Fruit fly (Drosophila melanogaster) whole organism, adult: ENCODE measurements around the gene CG6028.
A peak's percentile ranks its signal among the peaks of the same experiment; 100 is the strongest.

Experiments
- CG11617 ChIP-seq: fragments of 200-800 bp; sonication (Bioruptor generic); optimal IDR thresholded peaks from 2 replicates; lab custom pipeline; 2017; ENCODE audit warnings: mild to moderate bottlenecking, missing biosample characterization, missing genetic modification reagents, missing genetic modification characterization
- CG12768 ChIP-seq: fragments of 200-800 bp; sonication (Bioruptor generic); optimal IDR thresholded peaks from 2 replicates; lab custom pipeline; 2017; ENCODE audit warnings: missing biosample characterization, missing genetic modification characterization, mild to moderate bottlenecking, moderate library complexity, missing genetic modification reagents
- CG14711 ChIP-seq: fragments of 200-800 bp; sonication (Bioruptor generic); optimal IDR thresholded peaks from 2 replicates; lab custom pipeline; 2018; ENCODE audit warnings: missing biosample characterization, mild to moderate bottlenecking, missing genetic modification characterization, moderate library complexity
- CG1620 ChIP-seq: fragments of 200-800 bp; sonication (Bioruptor generic); optimal IDR thresholded peaks from 2 replicates; lab custom pipeline; 2016; ENCODE audit warnings: missing biosample characterization, missing genetic modification characterization
- CG33017 ChIP-seq: fragments of 200-800 bp; sonication (Bioruptor generic); optimal IDR thresholded peaks from 2 replicates; lab custom pipeline; 2018; ENCODE audit warnings: missing biosample characterization, mild to moderate bottlenecking, missing genetic modification characterization, moderate library complexity
- CG5204 ChIP-seq: fragments of 200-800 bp; sonication (Bioruptor generic); optimal IDR thresholded peaks from 2 replicates; lab custom pipeline; 2016; ENCODE audit warnings: missing biosample characterization, missing genetic modification characterization
- CG7045 ChIP-seq: fragments of 200-800 bp; sonication (Bioruptor generic); optimal IDR thresholded peaks from 2 replicates; lab custom pipeline; 2017; ENCODE audit warnings: missing biosample characterization, mild to moderate bottlenecking, missing genetic modification characterization
- CG7101 ChIP-seq: fragments of 200-800 bp; sonication (Bioruptor generic); optimal IDR thresholded peaks from 2 replicates; lab custom pipeline; 2018; ENCODE audit warnings: missing biosample characterization, mild to moderate bottlenecking, missing genetic modification characterization, moderate library complexity
- Clk ChIP-seq: fragments of 200-800 bp; sonication (Bioruptor generic); optimal IDR thresholded peaks from 2 replicates; lab custom pipeline; 2017; ENCODE audit warnings: missing biosample characterization, missing genetic modification characterization
- Crg-1 ChIP-seq: fragments of 200-800 bp; sonication (Bioruptor generic); optimal IDR thresholded peaks from 2 replicates; lab custom pipeline; 2016; ENCODE audit warnings: missing biosample characterization, missing genetic modification characterization
- Hr96 ChIP-seq: fragments of 200-800 bp; sonication (Bioruptor generic); optimal IDR thresholded peaks from 2 replicates; lab custom pipeline; 2016; ENCODE audit warnings: missing biosample characterization, missing genetic modification characterization
- Mnt ChIP-seq: fragments of 200-800 bp; sonication (Bioruptor generic); optimal IDR thresholded peaks from 2 replicates; lab custom pipeline; 2016; ENCODE audit warnings: missing biosample characterization, mild to moderate bottlenecking, missing genetic modification characterization
- bab1 ChIP-seq: fragments of 200-800 bp; sonication (Bioruptor generic); optimal IDR thresholded peaks from 3 replicates; lab custom pipeline; 2019; ENCODE audit warnings: missing biosample characterization, mild to moderate bottlenecking, missing genetic modification characterization, moderate library complexity
- cic ChIP-seq: fragments of 200-800 bp; sonication (Bioruptor generic); optimal IDR thresholded peaks from 2 replicates; lab custom pipeline; 2017; ENCODE audit warnings: missing biosample characterization, mild to moderate bottlenecking, missing genetic modification characterization, moderate library complexity
- cnc ChIP-seq, 2 experiments: fragments of >200 bp; optimal IDR thresholded peaks; 2 replicates each; lab custom pipeline; 2017
- kay ChIP-seq: fragments of 200-800 bp; sonication (Bioruptor generic); peaks from one replicate; lab custom pipeline; 2016; ENCODE audit warnings: missing biosample characterization, missing genetic modification characterization, borderline replicate concordance
- ovo ChIP-seq: fragments of 200-800 bp; sonication (Bioruptor generic); optimal IDR thresholded peaks from 2 replicates; lab custom pipeline; 2016; ENCODE audit warnings: missing biosample characterization, missing genetic modification characterization
- pad ChIP-seq: fragments of 200-800 bp; sonication (Bioruptor generic); optimal IDR thresholded peaks from 3 replicates; lab custom pipeline; 2017; ENCODE audit warnings: missing biosample characterization, missing genetic modification characterization, mild to moderate bottlenecking, moderate library complexity, missing genetic modification reagents
- tj ChIP-seq: fragments of 200-800 bp; sonication (Bioruptor generic); optimal IDR thresholded peaks from 3 replicates; lab custom pipeline; 2017; ENCODE audit warnings: missing biosample characterization, mild to moderate bottlenecking, missing genetic modification characterization, moderate library complexity
- toe ChIP-seq: fragments of 200-800 bp; sonication (Bioruptor generic); optimal IDR thresholded peaks from 2 replicates; lab custom pipeline; 2016; ENCODE audit warnings: missing biosample characterization, missing genetic modification characterization

Gene CG6028

DNA sequence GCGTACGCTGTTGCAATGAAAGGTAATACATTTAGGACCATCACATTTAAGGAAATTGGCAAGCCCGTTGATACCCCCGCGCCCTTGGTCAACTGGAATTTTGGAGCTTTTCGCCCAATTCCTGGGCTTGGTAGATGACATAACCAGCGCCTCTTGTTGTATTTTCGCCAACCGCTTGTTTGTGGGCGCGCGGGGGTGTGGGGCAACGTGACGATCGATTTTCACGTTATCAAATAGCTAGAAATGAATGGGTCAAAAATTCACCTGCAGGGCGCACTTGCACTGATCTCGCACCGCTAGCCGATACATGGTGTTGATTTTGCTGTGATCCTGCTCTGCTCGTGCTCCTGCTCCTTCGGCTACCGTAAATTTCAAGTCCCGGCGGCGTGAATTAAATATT is 2.7 kb downstream of the CG6028 start:
- TF ChIP-seq bab1 (GFP tag; lab: Kevin White, UChicago): peak; percentile 13
- no peak for TF ChIP-seq CG33017 (tag; lab: Kevin White, UChicago)
- no peak for TF ChIP-seq Clk (GFP tag; lab: Kevin White, UChicago)
- no peak for TF ChIP-seq CG7101 (tag; lab: Kevin White, UChicago)
- TF ChIP-seq kay (GFP tag; lab: Kevin White, UChicago): no peak
- TF ChIP-seq cnc (optimal IDR thresholded peaks at IDR 0.05; lab: Kevin White, UChicago): no peak
- no peak for TF ChIP-seq CG7045 (GFP tag; lab: Kevin White, UChicago)
- no peak for TF ChIP-seq CG12768
- no peak for TF ChIP-seq CG5204 (GFP tag; lab: Kevin White, UChicago)
- no peak for TF ChIP-seq pad (GFP tag; lab: Kevin White, UChicago)
- TF ChIP-seq CG14711: no peak
- peak; percentile 14 for TF ChIP-seq Mnt (GFP tag; lab: Kevin White, UChicago)
- TF ChIP-seq cic (GFP tag; lab: Kevin White, UChicago): peak; percentile 51

DNA sequence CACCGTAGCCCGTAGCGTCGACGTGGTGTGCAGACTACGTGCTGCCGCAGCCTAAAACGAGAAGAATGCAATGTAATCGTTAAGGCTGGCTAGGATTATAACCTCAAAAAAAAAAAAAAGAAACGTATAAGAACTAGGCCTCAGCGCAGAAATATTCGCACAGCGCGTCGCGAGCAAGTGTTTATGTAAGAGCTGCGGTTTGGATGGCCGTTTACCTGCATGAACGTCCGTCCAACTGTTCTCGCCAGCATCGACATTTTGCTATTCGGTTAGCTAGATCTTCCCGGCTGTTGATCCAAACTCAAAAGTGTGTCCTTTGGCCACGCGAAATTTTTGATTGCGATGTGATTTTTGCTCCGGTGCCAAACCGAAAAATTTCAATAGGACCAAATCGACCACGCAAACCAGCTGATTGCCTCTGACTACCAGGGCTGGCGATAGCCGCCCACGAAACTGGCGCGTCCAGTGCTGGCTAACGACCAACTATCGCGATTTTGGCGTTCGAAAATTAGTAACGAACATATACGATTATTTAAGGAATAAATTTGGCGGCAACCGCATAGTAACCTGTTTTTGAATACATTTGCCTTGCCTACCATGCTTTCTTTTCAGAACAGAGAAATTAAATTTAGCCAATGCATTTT is 6.4 kb downstream of the CG6028 start, which contains the start of gene Idh3b:
TSS of gene Idh3b (minus strand) at position 606 of the 644 bp plus-strand sequence.
- TF ChIP-seq Crg-1 (GFP tag; lab: Kevin White, UChicago): peak; percentile 82
- peak; percentile 79 for TF ChIP-seq CG12768
- TF ChIP-seq CG1620 (GFP tag; lab: Kevin White, UChicago): peak; percentile 82
- TF ChIP-seq CG7045 (GFP tag; lab: Kevin White, UChicago): peak; percentile 57
- TF ChIP-seq CG33017 (tag; lab: Kevin White, UChicago): peak; percentile 62
- TF ChIP-seq cnc (optimal IDR thresholded peaks at IDR 0.05; lab: Kevin White, UChicago): no peak
- peak; percentile 29 for TF ChIP-seq tj (GFP tag; lab: Kevin White, UChicago)
- TF ChIP-seq bab1 (GFP tag; lab: Kevin White, UChicago): peak; percentile 74
- peak; percentile 73 for TF ChIP-seq CG7101 (tag; lab: Kevin White, UChicago)
- peak; percentile 73 for TF ChIP-seq Hr96 (GFP tag; lab: Kevin White, UChicago)
- peak; percentile 40 for TF ChIP-seq cic (GFP tag; lab: Kevin White, UChicago)
- peak; percentile 69 for TF ChIP-seq pad (GFP tag; lab: Kevin White, UChicago)
- no peak for TF ChIP-seq CG14711
- TF ChIP-seq CG11617 (GFP tag; lab: Kevin White, UChicago): peak; percentile 40
- TF ChIP-seq Clk (GFP tag; lab: Kevin White, UChicago): peak; percentile 57
- no peak for TF ChIP-seq ovo
- peak; percentile 85 for TF ChIP-seq Mnt (GFP tag; lab: Kevin White, UChicago)
- no peak for TF ChIP-seq CG5204 (GFP tag; lab: Kevin White, UChicago)
- TF ChIP-seq toe (GFP tag; lab: Kevin White, UChicago): no peak
- no peak for TF ChIP-seq kay (GFP tag; lab: Kevin White, UChicago)

DNA sequence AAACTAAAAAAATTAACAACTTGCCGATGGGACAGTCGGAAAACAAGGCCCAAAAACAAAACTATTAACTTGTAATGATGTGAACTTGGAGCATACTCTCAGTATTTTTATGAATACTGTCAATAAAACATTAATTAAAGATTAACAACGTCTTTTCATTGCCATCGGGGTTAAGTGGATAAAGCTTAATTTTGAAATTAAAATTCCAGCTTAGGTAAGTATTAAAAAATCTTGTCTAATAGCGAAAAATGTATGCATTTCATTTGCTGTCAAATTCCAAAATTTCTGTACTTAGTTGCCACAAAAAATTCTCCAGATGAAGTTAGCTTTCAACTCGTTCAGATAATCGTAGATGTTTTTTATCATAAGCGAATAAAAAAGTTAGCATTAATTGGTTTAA is 10.9 kb downstream of the CG6028 start, which contains the start of gene Theg:
TSS of gene Theg (plus strand) at position 301 of the 400 bp plus-strand sequence.
- TF ChIP-seq toe (GFP tag; lab: Kevin White, UChicago) (no peak), CG33017 (tag; lab: Kevin White, UChicago) (no peak), tj (GFP tag; lab: Kevin White, UChicago) (no peak), bab1 (GFP tag; lab: Kevin White, UChicago) (no peak), CG11617 (GFP tag; lab: Kevin White, UChicago) (no peak), CG7045 (GFP tag; lab: Kevin White, UChicago) (no peak), CG1620 (GFP tag; lab: Kevin White, UChicago) (no peak)

DNA sequence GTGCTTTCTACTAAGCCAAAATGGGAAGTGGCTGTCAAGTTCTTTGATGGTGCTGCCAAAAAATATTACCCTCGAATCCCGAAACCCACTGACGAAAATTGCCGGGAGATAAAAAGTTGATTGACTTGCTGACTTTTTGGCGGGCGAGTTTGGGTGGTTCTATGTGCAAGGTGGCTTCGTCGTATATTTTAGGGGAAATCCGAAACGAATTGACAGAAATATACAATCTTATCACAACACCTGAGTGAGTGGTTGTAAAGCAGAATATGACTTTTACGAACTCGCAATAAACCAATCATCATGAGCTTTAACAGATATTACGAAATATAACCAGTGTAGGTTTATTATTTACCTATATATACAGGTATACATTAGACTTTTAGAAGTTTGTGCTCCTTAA is 21.8 kb downstream of the CG6028 start:
- TF ChIP-seq cic (GFP tag; lab: Kevin White, UChicago): no peak
- peak; percentile 39 for TF ChIP-seq CG33017 (tag; lab: Kevin White, UChicago)

DNA sequence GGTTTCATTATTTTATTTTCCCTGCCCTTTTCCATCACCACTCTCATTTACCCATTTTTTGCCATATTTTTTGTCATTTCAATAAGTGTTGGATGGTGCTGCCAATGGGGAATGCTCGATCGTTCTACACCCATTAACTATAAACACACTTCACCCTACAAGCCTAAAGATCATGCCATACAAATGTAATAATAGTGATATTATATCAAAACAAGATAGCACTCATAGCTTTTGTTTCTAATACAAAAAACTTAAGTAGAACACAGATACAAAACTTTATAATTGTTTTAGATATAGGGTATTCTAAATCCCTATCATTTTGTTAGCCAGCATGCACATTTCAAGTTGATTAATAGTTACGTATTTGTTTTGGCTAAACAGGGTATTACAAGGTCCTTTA is 25.7 kb downstream of the CG6028 start:
- TF ChIP-seq CG5204 (GFP tag; lab: Kevin White, UChicago): no peak
- TF ChIP-seq kay (GFP tag; lab: Kevin White, UChicago): peak; percentile 64
- TF ChIP-seq pad (GFP tag; lab: Kevin White, UChicago): no peak
- TF ChIP-seq CG11617 (GFP tag; lab: Kevin White, UChicago): no peak

DNA sequence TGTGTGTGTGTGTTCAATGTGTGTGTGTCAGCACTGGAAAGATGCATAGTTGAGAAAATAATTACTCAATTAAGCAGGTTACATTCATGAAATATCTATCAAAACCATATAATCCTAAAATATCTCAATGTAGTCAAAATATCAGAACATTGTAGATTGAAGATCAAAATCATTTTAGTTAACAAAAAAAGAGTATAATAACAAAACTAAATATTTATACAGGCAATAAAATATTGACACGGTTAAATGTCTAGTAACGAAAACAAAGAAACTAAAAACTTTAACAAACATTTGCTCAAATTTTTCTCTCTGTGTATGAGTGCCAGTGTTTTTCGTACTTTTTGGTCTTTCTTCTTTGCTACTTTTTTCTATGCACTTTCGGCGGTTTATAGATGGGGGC is 26.4 kb downstream of the CG6028 start:
- TF ChIP-seq CG7045 (GFP tag; lab: Kevin White, UChicago) (peak; percentile 23), CG14711 (no peak)

DNA sequence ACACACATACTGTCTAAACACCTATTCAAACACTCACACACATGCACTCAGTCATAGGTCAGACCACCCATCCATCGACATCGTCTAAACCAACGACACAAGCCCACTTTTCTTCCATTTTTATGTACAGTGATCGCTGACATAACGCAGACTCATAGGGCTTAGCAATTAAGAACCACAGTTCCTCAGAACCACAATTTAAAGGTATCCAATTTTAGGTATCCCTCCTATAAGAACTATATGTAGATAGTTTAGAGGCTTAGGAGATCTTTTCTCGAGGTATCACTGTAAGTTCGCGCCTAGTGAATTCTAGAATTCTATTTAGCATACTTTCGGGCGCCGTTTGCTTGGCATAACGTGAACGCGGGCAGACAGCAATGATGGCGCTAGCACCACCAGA is 32.4 kb downstream of the CG6028 start:
- TF ChIP-seq tj (GFP tag; lab: Kevin White, UChicago) (no peak), pad (GFP tag; lab: Kevin White, UChicago) (peak; percentile 4), CG33017 (tag; lab: Kevin White, UChicago) (peak; percentile 55), kay (GFP tag; lab: Kevin White, UChicago) (no peak), CG7101 (tag; lab: Kevin White, UChicago) (peak; percentile 51), Hr96 (GFP tag; lab: Kevin White, UChicago) (peak; percentile 37), toe (GFP tag; lab: Kevin White, UChicago) (peak; percentile 47), CG7045 (GFP tag; lab: Kevin White, UChicago) (peak; percentile 67), bab1 (GFP tag; lab: Kevin White, UChicago) (no peak), cnc (optimal IDR thresholded peaks at IDR 0.05; lab: Kevin White, UChicago) (no peak), CG1620 (GFP tag; lab: Kevin White, UChicago) (no peak), cic (GFP tag; lab: Kevin White, UChicago) (no peak), CG14711 (peak; percentile 65), CG5204 (GFP tag; lab: Kevin White, UChicago) (no peak), CG12768 (peak; percentile 65), Mnt (GFP tag; lab: Kevin White, UChicago) (no peak), CG11617 (GFP tag; lab: Kevin White, UChicago) (no peak), Crg-1 (GFP tag; lab: Kevin White, UChicago) (no peak), Clk (GFP tag; lab: Kevin White, UChicago) (peak; percentile 57)
